Worm (Caenorhabditis elegans) whole organism, mixed stage, embryonic: Measurements from ENCODE around the gene clec-214.

ENCODE experiments used
- elt-1 ChIP-seq: sonication (generic microtip); optimal IDR thresholded peaks from 2 replicates; lab custom pipeline; 2017; ENCODE audit warnings: missing genetic modification characterization, mild to moderate bottlenecking, missing compliant biosample characterization, antibody characterized with exemption, moderate library complexity, borderline replicate concordance; ENCODE audit not compliant: insufficient read depth
- mep-1 ChIP-seq: fragments of 150-350 bp; optimal IDR thresholded peaks from 2 replicates; lab custom pipeline; 2017; ENCODE audit warnings: missing biosample characterization, missing genetic modification reagents, missing genetic modification characterization, inconsistent platforms
- nhr-237 ChIP-seq: fragments of 150-350 bp; optimal IDR thresholded peaks from 2 replicates; lab custom pipeline; 2014; ENCODE audit warnings: missing biosample characterization, missing genetic modification characterization
- nhr-76 ChIP-seq: sonication (generic microtip); optimal IDR thresholded peaks from 2 replicates; lab custom pipeline; 2017; ENCODE audit warnings: missing biosample characterization, missing genetic modification characterization
- pha-4 ChIP-seq: fragments of 150-350 bp; optimal IDR thresholded peaks from 2 replicates; lab custom pipeline; 2018; ENCODE audit warnings: missing biosample characterization, missing genetic modification reagents, missing genetic modification characterization
- snpc-4 ChIP-seq: fragments of 150-350 bp; optimal IDR thresholded peaks from 2 replicates; lab custom pipeline; 2014; ENCODE audit warnings: missing biosample characterization, missing genetic modification characterization
- unc-39 ChIP-seq: fragments of 150-350 bp; optimal IDR thresholded peaks from 2 replicates; lab custom pipeline; 2014; ENCODE audit warnings: missing biosample characterization, missing genetic modification characterization
- unc-62 ChIP-seq: fragments of 150-350 bp; optimal IDR thresholded peaks from 2 replicates; lab custom pipeline; 2014; ENCODE audit warnings: missing biosample characterization, missing genetic modification reagents, missing genetic modification characterization

ce11 chrV:7645454-7645853 is 35.3 kb downstream of the clec-214 start, which contains the start of gene str-47:
- no peak for TF ChIP-seq unc-62 (GFP tag; lab: Kevin White, UChicago)
- no peak for TF ChIP-seq nhr-76 (tag; lab: Kevin White, UChicago)
- no peak for TF ChIP-seq elt-1 (tag; lab: Kevin White, UChicago)
- no peak for TF ChIP-seq snpc-4 (tag; lab: Kevin White, UChicago)
- no peak for TF ChIP-seq nhr-237 (tag; lab: Kevin White, UChicago)
- no peak for TF ChIP-seq pha-4 (tag; lab: Kevin White, UChicago)
- no peak for TF ChIP-seq unc-39 (tag; lab: Kevin White, UChicago)
- no peak for TF ChIP-seq mep-1 (tag; lab: Kevin White, UChicago)
